Worm (Caenorhabditis elegans): ENCODE measurements around the gene clec-125.
"Not testable (repeated sequence)": the region's sequence is repeated elsewhere in the genome, so short reads cannot be mapped to it uniquely, and the experiment has no call there.

The clec-125 gene

DNA sequence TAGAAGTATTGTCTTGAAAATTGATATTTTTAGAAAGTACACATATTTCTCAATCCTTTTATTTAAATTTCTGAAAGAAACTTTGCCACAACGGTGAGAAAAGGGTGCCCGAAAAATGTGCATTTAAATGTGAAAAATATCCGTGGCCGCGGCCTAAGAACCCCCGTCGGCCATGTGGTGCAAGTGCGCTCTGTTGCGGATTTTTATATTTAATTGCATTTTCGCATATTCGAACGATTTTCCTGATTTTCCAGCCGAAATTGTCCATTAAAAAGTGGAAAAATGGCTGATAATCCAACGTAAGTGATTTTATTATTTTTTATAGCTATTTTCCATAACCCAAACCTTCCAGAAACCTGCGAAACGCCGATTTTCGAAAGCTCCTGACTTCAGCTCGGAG is 33.6 kb upstream of the clec-125 start, which contains the start of gene smu-2:
Gene smu-2 (plus strand): TSS at position 178 of the 400 bp plus-strand sequence.
- TF ChIP-seq mab-5 (tag; optimal IDR thresholded peaks at IDR 0.05) (peak; percentile 55), nhr-12 (tag; optimal IDR thresholded peaks at IDR 0.05) (no peak), lsy-2 (tag; optimal IDR thresholded peaks at IDR 0.05) (peak; percentile 39), cnd-1 (tag; optimal IDR thresholded peaks at IDR 0.05) (peak; percentile 20), nhr-76 (tag; optimal IDR thresholded peaks at IDR 0.05) (no peak), unc-62 (GFP tag; optimal IDR thresholded peaks at IDR 0.05) (no peak), lin-32 (GFP tag; optimal IDR thresholded peaks at IDR 0.05) (peak; percentile 16), ces-1 (GFP tag; optimal IDR thresholded peaks at IDR 0.05) (peak; percentile 97), ceh-43 (GFP tag; optimal IDR thresholded peaks at IDR 0.05) (peak; percentile 7), sptf-1 (tag; optimal IDR thresholded peaks at IDR 0.05) (peak; percentile 75), mep-1 (tag; optimal IDR thresholded peaks at IDR 0.05) (peak; percentile 49)

DNA sequence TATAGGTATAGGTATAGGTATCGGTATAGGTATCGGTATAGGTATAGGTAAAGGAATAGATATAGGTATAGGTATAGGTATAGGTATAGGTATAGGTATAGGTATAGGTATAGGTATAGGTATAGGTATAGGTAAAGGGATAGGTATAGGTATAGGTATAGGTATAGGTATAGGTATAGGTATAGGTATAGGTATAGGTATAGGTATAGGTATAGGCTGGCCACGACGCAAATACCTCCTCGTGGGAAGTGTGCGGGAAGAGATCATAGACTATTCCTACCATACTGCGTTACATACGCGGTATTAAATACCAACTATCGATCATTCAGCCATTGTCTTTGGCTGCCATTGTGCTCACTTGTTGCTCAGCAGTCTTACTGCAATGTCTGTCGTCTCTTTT is 25.0 kb upstream of the clec-125 start, which contains the start of gene fbxb-112:
Gene fbxb-112 (plus strand): TSS at position 301 of the 400 bp plus-strand sequence.
- not testable (repeated sequence) for TF ChIP-seq nhr-28 (tag; optimal IDR thresholded peaks at IDR 0.05); nhr-2 (tag; optimal IDR thresholded peaks at IDR 0.05); ceh-43 (GFP tag; optimal IDR thresholded peaks at IDR 0.05)

DNA sequence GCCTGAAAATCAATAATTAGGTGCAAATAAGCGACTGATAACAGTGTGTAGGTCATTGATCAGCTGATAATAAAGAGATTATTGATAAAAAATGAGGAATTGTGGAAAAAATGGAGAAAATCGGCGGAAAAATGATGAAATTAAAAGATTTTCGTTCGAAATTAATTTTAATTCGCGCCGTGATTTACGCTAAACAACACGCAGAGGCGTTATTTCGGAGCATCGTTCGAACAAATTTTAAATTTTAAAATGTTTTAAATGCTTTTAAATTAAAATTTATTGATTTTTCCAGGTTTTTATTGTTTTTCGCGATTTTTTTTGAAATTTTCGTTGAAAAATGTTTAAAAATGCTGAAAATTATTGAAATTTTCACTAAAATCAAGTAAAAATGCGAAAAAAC is 16.4 kb upstream of the clec-125 start, which contains the start of gene Y49F6B.9:
Gene Y49F6B.9 (minus strand): TSS at position 2 of the 400 bp plus-strand sequence.
- no peak for TF ChIP-seq lin-13 (tag; optimal IDR thresholded peaks at IDR 0.05)
- TF ChIP-seq cnd-1 (tag; optimal IDR thresholded peaks at IDR 0.05): no peak
- TF ChIP-seq lin-32 (GFP tag; optimal IDR thresholded peaks at IDR 0.05): no peak
- TF ChIP-seq nhr-2 (tag; optimal IDR thresholded peaks at IDR 0.05): no peak
- TF ChIP-seq nhr-237 (tag; optimal IDR thresholded peaks at IDR 0.05): no peak
- TF ChIP-seq nhr-76 (tag; optimal IDR thresholded peaks at IDR 0.05): no peak
- no peak for TF ChIP-seq unc-39 (tag; optimal IDR thresholded peaks at IDR 0.05)
- no peak for TF ChIP-seq nhr-28 (tag; optimal IDR thresholded peaks at IDR 0.05)
- TF ChIP-seq mls-2 (tag; optimal IDR thresholded peaks at IDR 0.05): no peak
- TF ChIP-seq snpc-4 (tag; optimal IDR thresholded peaks at IDR 0.05): no peak
- no peak for TF ChIP-seq hlh-1 (tag; optimal IDR thresholded peaks at IDR 0.05)
- TF ChIP-seq M03D4.4 (tag; optimal IDR thresholded peaks at IDR 0.05): no peak
- TF ChIP-seq blmp-1 (tag; optimal IDR thresholded peaks at IDR 0.05): no peak
- TF ChIP-seq elt-1 (tag; optimal IDR thresholded peaks at IDR 0.05; ENCODE audit: borderline replicate concordance, insufficient read depth): no peak
- TF ChIP-seq zip-8 (tag; optimal IDR thresholded peaks at IDR 0.05): no peak
- no peak for TF ChIP-seq ceh-83 (GFP tag; optimal IDR thresholded peaks at IDR 0.05)
- TF ChIP-seq ham-2 (GFP tag; optimal IDR thresholded peaks at IDR 0.05): no peak
- no peak for TF ChIP-seq drap-1 (GFP tag; optimal IDR thresholded peaks at IDR 0.05)
- no peak for TF ChIP-seq pha-4 (tag; optimal IDR thresholded peaks at IDR 0.05)
- TF ChIP-seq ceh-43 (GFP tag; optimal IDR thresholded peaks at IDR 0.05): no peak

DNA sequence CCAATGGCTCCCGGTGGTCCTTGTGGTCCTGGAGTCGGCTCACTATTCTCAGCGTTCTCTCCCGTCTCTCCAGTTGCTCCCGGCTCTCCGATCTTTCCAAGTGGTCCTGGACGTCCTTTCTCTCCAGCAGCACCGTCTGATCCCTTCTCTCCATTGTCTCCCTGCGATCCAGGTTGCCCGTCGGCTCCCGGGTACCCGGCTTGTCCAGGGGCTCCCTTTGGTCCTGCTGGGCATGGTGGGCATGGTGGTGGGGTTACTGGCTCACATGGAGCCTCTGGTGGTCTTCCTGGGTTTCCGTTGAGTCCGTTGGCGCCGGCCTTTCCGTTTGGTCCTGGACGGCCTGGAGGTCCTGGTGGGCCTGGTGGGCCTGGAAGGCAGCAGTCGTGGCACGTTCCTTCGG is 15.4 kb upstream of the clec-125 start:
- TF ChIP-seq flh-1 (GFP tag; optimal IDR thresholded peaks at IDR 0.05) (no peak), ceh-43 (GFP tag; optimal IDR thresholded peaks at IDR 0.05) (no peak), nhr-237 (tag; optimal IDR thresholded peaks at IDR 0.05) (no peak), lin-13 (tag; optimal IDR thresholded peaks at IDR 0.05) (no peak), ham-2 (GFP tag; optimal IDR thresholded peaks at IDR 0.05) (no peak), unc-62 (GFP tag; optimal IDR thresholded peaks at IDR 0.05) (no peak), snpc-4 (tag; optimal IDR thresholded peaks at IDR 0.05) (no peak), nhr-2 (tag; optimal IDR thresholded peaks at IDR 0.05) (no peak), mep-1 (tag; optimal IDR thresholded peaks at IDR 0.05) (no peak), zip-8 (tag; optimal IDR thresholded peaks at IDR 0.05) (no peak), lsy-2 (tag; optimal IDR thresholded peaks at IDR 0.05) (no peak), hlh-1 (tag; optimal IDR thresholded peaks at IDR 0.05) (no peak), ceh-83 (GFP tag; optimal IDR thresholded peaks at IDR 0.05) (no peak), blmp-1 (tag; optimal IDR thresholded peaks at IDR 0.05) (no peak), pha-4 (tag; optimal IDR thresholded peaks at IDR 0.05) (no peak), elt-1 (tag; optimal IDR thresholded peaks at IDR 0.05; ENCODE audit: borderline replicate concordance, insufficient read depth) (no peak), M03D4.4 (tag; optimal IDR thresholded peaks at IDR 0.05) (no peak)

DNA sequence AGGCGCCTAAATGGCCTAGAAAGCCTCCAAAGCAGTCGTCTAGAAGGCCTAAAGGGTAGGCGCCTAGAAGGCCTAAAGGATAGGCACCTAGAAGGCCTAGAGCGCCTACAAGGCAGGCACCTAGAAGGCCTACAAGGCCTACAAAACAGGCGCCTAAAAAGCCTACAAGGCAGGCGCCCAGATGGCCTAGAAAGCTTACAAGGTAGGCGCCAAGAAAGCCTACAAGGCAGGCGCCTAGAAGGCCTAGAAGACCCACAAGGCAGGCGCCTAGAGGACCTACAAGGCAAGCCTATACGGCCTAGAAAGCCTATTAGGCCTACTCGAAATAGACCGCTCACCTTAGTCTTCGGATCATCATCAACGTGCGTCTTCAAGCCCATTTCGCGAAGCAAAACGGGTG is 13.8 kb upstream of the clec-125 start:
- no peak for TF ChIP-seq tbx-8 (GFP tag; optimal IDR thresholded peaks at IDR 0.05)
- TF ChIP-seq hlh-1 (tag; optimal IDR thresholded peaks at IDR 0.05): no peak
- TF ChIP-seq unc-62 (GFP tag; optimal IDR thresholded peaks at IDR 0.05): no peak
- no peak for TF ChIP-seq ham-2 (GFP tag; optimal IDR thresholded peaks at IDR 0.05)
- TF ChIP-seq ces-1 (GFP tag; optimal IDR thresholded peaks at IDR 0.05): no peak
- TF ChIP-seq flh-1 (GFP tag; optimal IDR thresholded peaks at IDR 0.05): no peak
- no peak for TF ChIP-seq ztf-11 (tag; optimal IDR thresholded peaks at IDR 0.05)

All from whole organism, mixed stage, embryonic.